Fruit fly (Drosophila melanogaster) whole organism, embryonic: ENCODE measurements around the gene clumsy.

ENCODE experiments used
- B-H1 ChIP-seq: fragments of 200-800 bp; sonication (Bioruptor generic); IDR thresholded peaks from 3 replicates; pipeline ENCODE4 v1.3.6; 2022; ENCODE audit warnings: missing biosample characterization, missing genetic modification characterization
- Bgb ChIP-seq: fragments of 200-800 bp; sonication (Bioruptor generic); IDR thresholded peaks from 2 replicates; pipeline ENCODE4 v1.3.6; 2022; ENCODE audit warnings: missing biosample characterization, missing genetic modification characterization; ENCODE audit not compliant: partially characterized antibody
- Blimp-1 ChIP-seq: fragments of 200-800 bp; sonication (Bioruptor generic); optimal IDR thresholded peaks from 3 replicates; lab custom pipeline; 2018; ENCODE audit warnings: missing biosample characterization, missing genetic modification characterization, mild to moderate bottlenecking, moderate library complexity, missing genetic modification reagents
- CG10267 ChIP-seq: fragments of 200-800 bp; sonication (Bioruptor generic); optimal IDR thresholded peaks from 2 replicates; lab custom pipeline; 2018; ENCODE audit warnings: missing biosample characterization, mild to moderate bottlenecking, missing genetic modification characterization, moderate library complexity
- CG10274 ChIP-seq: fragments of 200-800 bp; sonication (Bioruptor generic); optimal IDR thresholded peaks from 3 replicates; lab custom pipeline; 2017; ENCODE audit warnings: missing biosample characterization, mild to moderate bottlenecking, missing genetic modification characterization
- CG10979 ChIP-seq: fragments of 200-800 bp; sonication (Bioruptor generic); optimal IDR thresholded peaks from 2 replicates; lab custom pipeline; 2018; ENCODE audit warnings: missing biosample characterization, mild to moderate bottlenecking, missing genetic modification characterization, moderate library complexity
- CG12391 ChIP-seq: fragments of 200-800 bp; sonication (Bioruptor generic); optimal IDR thresholded peaks from 3 replicates; lab custom pipeline; 2018; ENCODE audit warnings: missing biosample characterization, mild to moderate bottlenecking, missing genetic modification characterization, moderate library complexity
- CG14050 ChIP-seq: fragments of 200-800 bp; sonication (Bioruptor generic); IDR thresholded peaks from 3 replicates; pipeline ENCODE4 v1.3.6; 2022; ENCODE audit warnings: missing biosample characterization, missing genetic modification characterization
- CG1602 ChIP-seq: fragments of 200-800 bp; sonication (Bioruptor generic); optimal IDR thresholded peaks from 3 replicates; lab custom pipeline; 2016; ENCODE audit warnings: missing biosample characterization, missing genetic modification characterization
- CG17612 ChIP-seq: fragments of 200-800 bp; sonication (Bioruptor generic); IDR thresholded peaks from 2 replicates; pipeline ENCODE4 v1.3.6; 2022; ENCODE audit warnings: missing biosample characterization, missing genetic modification characterization
- CG31224 ChIP-seq: fragments of 200-800 bp; sonication (Bioruptor generic); IDR thresholded peaks from 2 replicates; pipeline ENCODE4 v1.3.6; 2022; ENCODE audit warnings: missing biosample characterization, missing genetic modification characterization
- CG31388 ChIP-seq: fragments of 200-800 bp; sonication (Bioruptor generic); optimal IDR thresholded peaks from 2 replicates; lab custom pipeline; 2016; ENCODE audit warnings: missing biosample characterization, missing genetic modification characterization
- CG31441 ChIP-seq: fragments of 200-800 bp; sonication (Bioruptor generic); IDR thresholded peaks from 2 replicates; pipeline ENCODE4 v1.3.6; 2022; ENCODE audit warnings: missing biosample characterization, missing genetic modification characterization
- CG34376 ChIP-seq: fragments of 200-800 bp; sonication (Bioruptor generic); optimal IDR thresholded peaks from 2 replicates; lab custom pipeline; 2018; ENCODE audit warnings: missing biosample characterization, mild to moderate bottlenecking, missing genetic modification characterization
- CG4360 ChIP-seq: fragments of 200-800 bp; sonication (Bioruptor generic); IDR thresholded peaks from 2 replicates; pipeline ENCODE4 v1.3.6; 2022; ENCODE audit warnings: missing biosample characterization, missing genetic modification characterization
- CG7786 ChIP-seq: fragments of 200-800 bp; sonication (Bioruptor generic); optimal IDR thresholded peaks from 2 replicates; lab custom pipeline; 2016; ENCODE audit warnings: missing biosample characterization, missing genetic modification characterization
- CG7928 ChIP-seq: fragments of 200-800 bp; sonication (Bioruptor generic); optimal IDR thresholded peaks from 2 replicates; lab custom pipeline; 2017; ENCODE audit warnings: missing biosample characterization, mild to moderate bottlenecking, missing genetic modification characterization
- D19B ChIP-seq: fragments of 200-800 bp; sonication (Bioruptor generic); optimal IDR thresholded peaks from 2 replicates; lab custom pipeline; 2017; ENCODE audit warnings: missing biosample characterization, mild to moderate bottlenecking, missing genetic modification characterization
- Deaf1 ChIP-seq: fragments of 200-800 bp; optimal IDR thresholded peaks from 3 replicates; lab custom pipeline; 2019; ENCODE audit warnings: missing biosample characterization, mild to moderate bottlenecking, missing genetic modification characterization, moderate library complexity
- Dp ChIP-seq: fragments of 200-800 bp; sonication (Bioruptor generic); optimal IDR thresholded peaks from 2 replicates; lab custom pipeline; 2018; ENCODE audit warnings: missing biosample characterization, mild to moderate bottlenecking, missing genetic modification characterization, moderate library complexity
- Eip74EF ChIP-seq, 2 experiments: fragments of 200-800 bp in 1 of 2; fragments of >200 bp in 1 of 2; sonication (Bioruptor generic) in 1 of 2; optimal IDR thresholded peaks; 2 replicates each; lab custom pipeline; 2017 to 2019; ENCODE audit warnings: missing biosample characterization in 2 of 2, missing genetic modification characterization in 2 of 2, mild to moderate bottlenecking in 1 of 2, moderate library complexity in 1 of 2
- Gug ChIP-seq: fragments of 200-800 bp; sonication (Bioruptor generic); IDR thresholded peaks from 4 replicates; pipeline ENCODE4 v1.3.6; 2022; ENCODE audit warnings: missing biosample characterization, missing genetic modification characterization
- H2.0 ChIP-seq: fragments of 200-800 bp; sonication (Bioruptor generic); IDR thresholded peaks from 2 replicates; pipeline ENCODE4 v1.3.6; 2022; ENCODE audit warnings: missing biosample characterization, missing genetic modification characterization
- HLHmδ ChIP-seq: fragments of 200-800 bp; sonication (Bioruptor generic); optimal IDR thresholded peaks from 2 replicates; lab custom pipeline; 2018; ENCODE audit warnings: missing biosample characterization, mild to moderate bottlenecking, missing genetic modification characterization, moderate library complexity
- Nf-YA ChIP-seq: fragments of 200-800 bp; sonication (Bioruptor generic); IDR thresholded peaks from 2 replicates; pipeline ENCODE4 v1.3.6; 2022; ENCODE audit warnings: missing biosample characterization, missing genetic modification characterization
- Pdp1 ChIP-seq, 2 experiments: fragments of 200-800 bp; sonication (Bioruptor generic); optimal IDR thresholded peaks; 3 replicates each; lab custom pipeline; 2016; ENCODE audit warnings: missing biosample characterization in 2 of 2, missing genetic modification characterization in 2 of 2, mild to moderate bottlenecking in 1 of 2, moderate library complexity in 1 of 2
- YL-1 ChIP-seq: fragments of 200-800 bp; sonication (Bioruptor generic); optimal IDR thresholded peaks from 3 replicates; lab custom pipeline; 2017; ENCODE audit warnings: missing biosample characterization, mild to moderate bottlenecking, missing genetic modification characterization
- ac ChIP-seq: fragments of 200-800 bp; sonication (Bioruptor generic); optimal IDR thresholded peaks from 3 replicates; lab custom pipeline; 2017; ENCODE audit warnings: missing biosample characterization, mild to moderate bottlenecking, missing genetic modification characterization
- cg ChIP-seq: fragments of 200-800 bp; sonication (Bioruptor generic); optimal IDR thresholded peaks from 3 replicates; lab custom pipeline; 2019; ENCODE audit warnings: missing biosample characterization, mild to moderate bottlenecking, missing genetic modification characterization, moderate library complexity
- chinmo ChIP-seq: fragments of 200-800 bp; sonication (Bioruptor generic); IDR thresholded peaks from 4 replicates; pipeline ENCODE4 v1.3.6; 2022; ENCODE audit warnings: missing biosample characterization, missing genetic modification characterization; ENCODE audit not compliant: partially characterized antibody
- croc ChIP-seq: fragments of 200-800 bp; sonication (Bioruptor generic); conservative IDR thresholded peaks from 3 replicates; pipeline ENCODE4 v1.3.6; 2022; ENCODE audit warnings: missing biosample characterization, missing genetic modification characterization
- danr ChIP-seq: fragments of 200-800 bp; sonication (Bioruptor generic); IDR thresholded peaks from 2 replicates; pipeline ENCODE4 v1.3.6; 2022; ENCODE audit warnings: missing biosample characterization, missing genetic modification characterization
- dm ChIP-seq: fragments of 200-800 bp; sonication (Bioruptor generic); optimal IDR thresholded peaks from 3 replicates; lab custom pipeline; 2016; ENCODE audit warnings: missing biosample characterization, missing genetic modification characterization
- ems ChIP-seq: fragments of 200-800 bp; sonication (Bioruptor generic); optimal IDR thresholded peaks from 3 replicates; lab custom pipeline; 2016; ENCODE audit warnings: missing biosample characterization, missing genetic modification characterization
- exex ChIP-seq: fragments of 200-800 bp; sonication (Bioruptor generic); optimal IDR thresholded peaks from 4 replicates; lab custom pipeline; 2018; ENCODE audit warnings: missing biosample characterization, mild to moderate bottlenecking, missing genetic modification characterization, moderate library complexity
- gem ChIP-seq: fragments of 200-800 bp; sonication (Bioruptor generic); optimal IDR thresholded peaks from 2 replicates; lab custom pipeline; 2019; ENCODE audit warnings: missing biosample characterization, mild to moderate bottlenecking, missing genetic modification characterization, moderate library complexity
- gsb ChIP-seq: fragments of 200-800 bp; sonication (Bioruptor generic); IDR thresholded peaks from 2 replicates; pipeline ENCODE4 v1.3.6; 2022; ENCODE audit warnings: missing biosample characterization, missing genetic modification characterization
- hth ChIP-seq: fragments of >200 bp; optimal IDR thresholded peaks from 2 replicates; lab custom pipeline; 2017; ENCODE audit warnings: inconsistent platforms
- ind ChIP-seq: fragments of 200-800 bp; sonication (Bioruptor generic); optimal IDR thresholded peaks from 3 replicates; lab custom pipeline; 2016; ENCODE audit warnings: missing biosample characterization, missing genetic modification characterization
- luna ChIP-seq: fragments of 200-800 bp; sonication (Bioruptor generic); optimal IDR thresholded peaks from 2 replicates; lab custom pipeline; 2016; ENCODE audit warnings: missing biosample characterization, missing genetic modification characterization
- ranshi ChIP-seq: fragments of 200-800 bp; sonication (Bioruptor generic); IDR thresholded peaks from 2 replicates; pipeline ENCODE4 v1.3.6; 2022; ENCODE audit warnings: missing biosample characterization, missing genetic modification characterization
- repo ChIP-seq: fragments of 200-800 bp; sonication (Bioruptor generic); optimal IDR thresholded peaks from 2 replicates; lab custom pipeline; 2016; ENCODE audit warnings: missing biosample characterization, missing genetic modification characterization
- sqz ChIP-seq: fragments of 200-800 bp; sonication (Bioruptor generic); optimal IDR thresholded peaks from 3 replicates; lab custom pipeline; 2018; ENCODE audit warnings: missing biosample characterization, mild to moderate bottlenecking, missing genetic modification characterization
- sr ChIP-seq: fragments of 200-800 bp; sonication (Bioruptor generic); IDR thresholded peaks from 3 replicates; pipeline ENCODE4 v1.3.6; 2022; ENCODE audit warnings: missing biosample characterization, missing genetic modification characterization
- sug ChIP-seq: fragments of 200-800 bp; optimal IDR thresholded peaks from 2 replicates; lab custom pipeline; 2019; ENCODE audit warnings: missing biosample characterization, mild to moderate bottlenecking, missing genetic modification characterization, moderate library complexity
- vvl ChIP-seq: fragments of 200-800 bp; sonication (Bioruptor generic); IDR thresholded peaks from 2 replicates; pipeline ENCODE4 v1.3.6; 2022; ENCODE audit warnings: missing biosample characterization, missing genetic modification characterization
- yki ChIP-seq: fragments of >200 bp; optimal IDR thresholded peaks from 3 replicates; lab custom pipeline; 2018
- zfh1 ChIP-seq: fragments of 200-800 bp; sonication (Bioruptor generic); IDR thresholded peaks from 3 replicates; pipeline ENCODE4 v1.3.6; 2022; ENCODE audit warnings: missing biosample characterization, missing genetic modification characterization

The clumsy gene

dm6 chr2L:21169863-21170262 is 36.4 kb upstream of the clumsy start:
- TF ChIP-seq exex (tag; lab: Kevin White, UChicago) (peak; percentile 83), ac (GFP tag; lab: Kevin White, UChicago) (no peak)
- TF ChIP-seq, all 482 proteins: peak for 1

dm6 chr2L:21172922-21173321 is 33.4 kb upstream of the clumsy start, which contains the start of gene CG31627:
Gene CG31627 (plus strand): TSS chr2L:21173222.
- TF ChIP-seq sr (GFP tag; lab: Robert Waterston, UW) (no peak), repo (no peak), ind (GFP tag; lab: Kevin White, UChicago) (no peak), Bgb (GFP tag; lab: Robert Waterston, UW) (no peak), croc (no peak), D19B (GFP tag; lab: Kevin White, UChicago) (no peak), CG12391 (tag; lab: Kevin White, UChicago) (no peak), CG31224 (GFP tag; lab: Robert Waterston, UW) (no peak), CG14050 (GFP tag; lab: Robert Waterston, UW) (no peak), hth (lab: Kevin White, UChicago) (no peak), ems (GFP tag; lab: Kevin White, UChicago) (no peak), CG10274 (no peak), vvl (GFP tag; lab: Robert Waterston, UW) (no peak), CG31388 (no peak), CG34376 (GFP tag; lab: Kevin White, UChicago) (no peak), Eip74EF (GFP tag; optimal IDR thresholded peaks at IDR 0.05; lab: Kevin White, UChicago) (no peak), H2.0 (GFP tag; lab: Robert Waterston, UW) (no peak), gsb (GFP tag; lab: Robert Waterston, UW) (no peak), HLHmδ (no peak)

- TF ChIP-seq Dp (no peak), CG10979 (tag; lab: Kevin White, UChicago) (no peak), Pdp1 (GFP tag; optimal IDR thresholded peaks at IDR 0.05; lab: Kevin White, UChicago) (peak in 1 of 2 experiments; percentile 93), zfh1 (no peak), YL-1 (GFP tag; lab: Kevin White, UChicago) (no peak), danr (GFP tag; lab: Robert Waterston, UW) (no peak), sug (tag; lab: Kevin White, UChicago) (no peak), CG10267 (tag; lab: Kevin White, UChicago) (no peak), CG17612 (no peak), sqz (GFP tag; lab: Kevin White, UChicago) (no peak), Blimp-1 (GFP tag; lab: Kevin White, UChicago) (no peak), CG1602 (GFP tag; lab: Kevin White, UChicago) (no peak), CG4360 (GFP tag; lab: Robert Waterston, UW) (peak; percentile 73), gem (tag; lab: Kevin White, UChicago) (no peak), CG7928 (GFP tag; lab: Kevin White, UChicago) (no peak), CG31441 (GFP tag; lab: Robert Waterston, UW) (no peak), luna (GFP tag; lab: Kevin White, UChicago) (no peak), dm (GFP tag; lab: Kevin White, UChicago) (peak; percentile 84), CG7786 (GFP tag; lab: Kevin White, UChicago) (no peak), Nf-YA (GFP tag; lab: Robert Waterston, UW) (no peak), B-H1 (GFP tag; lab: Robert Waterston, UW) (no peak), chinmo (GFP tag; lab: Robert Waterston, UW) (0 out of 4 replicates have a peak, but pooled peaks have one; percentile 66), cg (GFP tag; lab: Kevin White, UChicago) (peak; percentile 68), yki (lab: Kevin White, UChicago) (no peak), croc (no peak), Deaf1 (tag; lab: Kevin White, UChicago) (no peak), Gug (GFP tag; lab: Robert Waterston, UW) (no peak), ranshi (GFP tag; lab: Robert Waterston, UW) (no peak)
These were observed 27.7 kb upstream of the clumsy start for dm6 chr2L:21178436-21179216.
